Worm (Caenorhabditis elegans) whole organism, L3 larva: ENCODE data around the gene slr-2.

Experiments used
- R02D3.7 ChIP-seq: fragments of 150-350 bp; optimal IDR thresholded peaks from 2 replicates; lab custom pipeline; 2014; ENCODE audit warnings: missing biosample characterization, missing genetic modification characterization
- lin-39 ChIP-seq: fragments of 150-350 bp; optimal IDR thresholded peaks from 2 replicates; lab custom pipeline; 2018; ENCODE audit warnings: missing biosample characterization, missing genetic modification reagents, missing genetic modification characterization
- tbx-2 ChIP-seq: sonication (generic microtip); optimal IDR thresholded peaks from 2 replicates; lab custom pipeline; 2016; ENCODE audit warnings: mild to moderate bottlenecking, missing genetic modification characterization, missing compliant biosample characterization
- unc-62 ChIP-seq: fragments of 150-350 bp; sonication (generic microtip); optimal IDR thresholded peaks from 4 replicates; lab custom pipeline; 2014; ENCODE audit warnings: missing biosample characterization, missing genetic modification reagents, missing genetic modification characterization

DNA sequence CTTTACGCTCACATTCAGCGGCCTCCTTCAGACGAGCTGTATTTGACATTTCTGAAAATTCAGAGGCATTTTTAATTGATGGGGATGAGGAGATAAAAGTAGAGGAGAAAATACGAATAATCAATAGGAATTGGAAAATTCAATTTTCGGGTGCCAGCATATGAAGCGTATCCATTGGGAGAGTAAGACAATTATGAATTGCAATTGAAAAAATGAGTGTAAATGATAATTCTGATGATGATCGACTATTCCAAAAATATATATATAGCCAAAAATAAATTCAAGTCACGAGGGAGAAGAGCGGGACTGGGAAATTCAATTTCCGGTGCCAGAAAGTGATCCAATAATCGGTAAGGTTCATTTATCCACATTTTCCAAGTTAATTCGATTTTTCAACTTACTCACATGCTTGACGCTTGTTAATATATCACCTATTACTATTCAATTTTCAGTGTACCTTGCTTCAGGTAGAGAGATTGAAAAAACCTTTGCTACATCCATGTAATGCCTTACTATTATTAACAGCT lies 20.6 kb upstream of the slr-2 start, which contains the start of gene Y59A8B.8:
- no peak for TF ChIP-seq R02D3.7 (tag; lab: Kevin White, UChicago)
- TF ChIP-seq unc-62 (GFP tag; lab: Kevin White, UChicago), result no peak
- TF ChIP-seq tbx-2 (tag; lab: Kevin White, UChicago), result no peak
- TF ChIP-seq lin-39 (tag; lab: Kevin White, UChicago), result no peak
